Worm (Caenorhabditis elegans): ENCODE measurements around the gene F56C9.3.

ce11 chrIII:7335220-7335619 is 24.1 kb downstream of the F56C9.3 start, which contains the start of gene F56C9.10:
- TF ChIP-seq him-1 (tag; optimal IDR thresholded peaks at IDR 0.05), result no peak
- no peak for TF ChIP-seq dao-5 (tag; optimal IDR thresholded peaks at IDR 0.05)
